Fruit fly (Drosophila melanogaster): Measurements from ENCODE around the gene CG1271.

CG1271 gene

DNA sequence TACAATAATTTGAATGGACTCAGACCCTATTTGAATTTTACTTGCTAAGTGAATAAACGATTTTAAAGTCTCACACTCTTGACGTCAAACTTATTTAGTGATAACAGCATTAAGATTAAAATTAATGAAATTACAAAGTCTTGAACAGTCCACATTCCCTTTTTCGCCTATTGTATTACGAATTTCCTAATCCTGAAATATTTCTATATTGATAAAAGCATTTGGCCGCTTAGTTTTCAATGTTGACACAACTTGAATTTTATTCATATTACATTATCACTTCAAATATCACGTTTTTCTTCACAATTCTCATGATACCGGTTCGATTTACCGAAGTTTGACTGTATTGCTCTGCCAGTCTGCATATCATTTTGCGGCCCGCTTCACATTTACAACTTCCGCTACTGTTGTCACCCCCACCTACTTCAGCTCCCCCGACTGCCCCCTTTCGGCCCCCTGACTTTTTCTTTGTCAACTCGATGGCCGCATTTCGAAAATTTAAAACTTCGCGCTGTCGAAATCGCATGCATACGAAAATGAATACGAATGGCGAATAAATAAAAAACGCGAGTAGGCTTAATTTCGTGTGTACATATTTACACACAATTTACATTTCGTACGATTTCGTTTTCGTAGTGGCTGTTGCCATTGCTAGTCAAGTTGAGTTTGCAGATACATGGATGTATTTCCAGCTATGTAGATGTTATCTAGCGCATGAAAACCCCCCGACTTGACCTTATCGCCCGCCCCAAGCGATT, 26.3 kb downstream of the CG1271 start (continued):
- TF ChIP-seq CG6813 (GFP tag; optimal IDR thresholded peaks at IDR 0.05), result peak; percentile 32
- TF ChIP-seq p53 (GFP tag; optimal IDR thresholded peaks at IDR 0.05), result no peak
- TF ChIP-seq sim (GFP tag; IDR thresholded peaks at IDR 0.05), result no peak
- no peak for TF ChIP-seq danr (GFP tag; IDR thresholded peaks at IDR 0.05)
- no peak for TF ChIP-seq Gug (GFP tag; IDR thresholded peaks at IDR 0.05)
- TF ChIP-seq CG7556 (GFP tag; optimal IDR thresholded peaks at IDR 0.05), result peak; percentile 48
- TF ChIP-seq bab2 (GFP tag; optimal IDR thresholded peaks at IDR 0.05), result no peak
- peak; percentile 69 for TF ChIP-seq CoRest (tag; optimal IDR thresholded peaks at IDR 0.05)
- TF ChIP-seq dmrt99B (tag; optimal IDR thresholded peaks at IDR 0.05), result peak; percentile 43
- no peak for TF ChIP-seq MESR4 (GFP tag; optimal IDR thresholded peaks at IDR 0.05)
- TF ChIP-seq dysf (GFP tag; IDR thresholded peaks at IDR 0.05), result peak; percentile 22; the same call in 1 of the 3 replicates
- no peak for TF ChIP-seq CG18619 (GFP tag; optimal IDR thresholded peaks at IDR 0.05)
- TF ChIP-seq abd-A (tag; optimal IDR thresholded peaks at IDR 0.05), result peak; percentile 88
- TF ChIP-seq CG5180 (GFP tag; optimal IDR thresholded peaks at IDR 0.05), result no peak
- no peak for TF ChIP-seq CG12744 (GFP tag; optimal IDR thresholded peaks at IDR 0.05)
- peak; percentile 47 for TF ChIP-seq CG6683 (GFP tag; optimal IDR thresholded peaks at IDR 0.05)
- TF ChIP-seq unc-4 (GFP tag; IDR thresholded peaks at IDR 0.05; ENCODE audit: partially characterized antibody), result no peak
- no peak for TF ChIP-seq Bdp1 (GFP tag; optimal IDR thresholded peaks at IDR 0.05)
- TF ChIP-seq CG1024 (GFP tag; IDR thresholded peaks at IDR 0.05), result no peak
- no peak for TF ChIP-seq CG11247 (GFP tag; IDR thresholded peaks at IDR 0.05)
- no peak for TF ChIP-seq CG11085 (GFP tag; IDR thresholded peaks at IDR 0.05)
- no peak for TF ChIP-seq zfh2 (GFP tag; optimal IDR thresholded peaks at IDR 0.05)
- peak; percentile 81 for TF ChIP-seq CG12071 (GFP tag; optimal IDR thresholded peaks at IDR 0.05)
- peak; percentile 60 for TF ChIP-seq CG2120 (GFP tag; optimal IDR thresholded peaks at IDR 0.05)
- no peak for TF ChIP-seq hb (GFP tag; IDR thresholded peaks at IDR 0.05; ENCODE audit: partially characterized antibody)
- TF ChIP-seq CG17829 (tag; optimal IDR thresholded peaks at IDR 0.05), result no peak
- no peak for TF ChIP-seq Nf-YA (GFP tag; IDR thresholded peaks at IDR 0.05)
- TF ChIP-seq Vsx1 (GFP tag; optimal IDR thresholded peaks at IDR 0.05), result no peak
- TF ChIP-seq Spps (tag; optimal IDR thresholded peaks at IDR 0.05), result no peak
- no peak for TF ChIP-seq kay (GFP tag; optimal IDR thresholded peaks at IDR 0.05)
- TF ChIP-seq CG6791 (GFP tag; IDR thresholded peaks at IDR 0.05; ENCODE audit: partially characterized antibody), result no peak
- no peak for TF ChIP-seq CG10366 (GFP tag; IDR thresholded peaks at IDR 0.05)
- no peak for TF ChIP-seq Ets97D (GFP tag; optimal IDR thresholded peaks at IDR 0.05)
- peak; percentile 5 for TF ChIP-seq Blimp-1 (GFP tag; optimal IDR thresholded peaks at IDR 0.05)
- 0 out of 3 replicates have a peak, but pooled peaks have one; percentile 42 for TF ChIP-seq sr (GFP tag; IDR thresholded peaks at IDR 0.05)
- TF ChIP-seq lbe (GFP tag; optimal IDR thresholded peaks at IDR 0.05), result no peak
- peak; percentile 65 for TF ChIP-seq Meics (GFP tag; optimal IDR thresholded peaks at IDR 0.05)
- TF ChIP-seq Hr78 (GFP tag; optimal IDR thresholded peaks at IDR 0.05), result peak in 1 of 2 experiments; percentile 61
- peak; percentile 59 for TF ChIP-seq sqz (GFP tag; optimal IDR thresholded peaks at IDR 0.05)
- no peak for TF ChIP-seq CG15601 (tag; optimal IDR thresholded peaks at IDR 0.05)
- no peak for TF ChIP-seq dimm (GFP tag; IDR thresholded peaks at IDR 0.05)
- no peak for TF ChIP-seq nerfin-1 (tag; optimal IDR thresholded peaks at IDR 0.05)
- no peak for TF ChIP-seq corto (GFP tag; optimal IDR thresholded peaks at IDR 0.05)
- TF ChIP-seq CG10431 (GFP tag; optimal IDR thresholded peaks at IDR 0.05), result no peak
- TF ChIP-seq Myb (GFP tag; optimal IDR thresholded peaks at IDR 0.05), result no peak
- no peak for TF ChIP-seq cad (GFP tag; optimal IDR thresholded peaks at IDR 0.05)
- TF ChIP-seq Stat92E (GFP tag; optimal IDR thresholded peaks at IDR 0.05), result no peak
- peak; percentile 15 for TF ChIP-seq CG1233 (GFP tag; optimal IDR thresholded peaks at IDR 0.05)
- TF ChIP-seq Doc3 (GFP tag; IDR thresholded peaks at IDR 0.05; ENCODE audit: partially characterized antibody), result no peak
